Worm (Caenorhabditis elegans) whole organism, L4 larva: Measurements from ENCODE around the gene srw-13.
"Not testable (repeated sequence)": the region's sequence is repeated elsewhere in the genome, so short reads cannot be mapped to it uniquely, and the experiment has no call there.

Source experiments
- F37D6.2 ChIP-seq: sonication (generic microtip); optimal IDR thresholded peaks from 2 replicates; lab custom pipeline; 2016; ENCODE audit warnings: mild to moderate bottlenecking, missing genetic modification characterization, missing compliant biosample characterization
- F44E2.7 ChIP-seq: fragments of 200-800 bp; sonication (Bioruptor generic); IDR thresholded peaks from 2 replicates; pipeline ENCODE4 v2.1.2; 2022; ENCODE audit warnings: missing genetic modification characterization, missing compliant biosample characterization
- T20F7.1 ChIP-seq: fragments of 200-800 bp; sonication (Bioruptor generic); optimal IDR thresholded peaks from 2 replicates; lab custom pipeline; 2018; ENCODE audit warnings: mild to moderate bottlenecking, missing genetic modification characterization, missing compliant biosample characterization
- Y105C5A.15 ChIP-seq: fragments of 200-800 bp; sonication (Bioruptor generic); IDR thresholded peaks from 2 replicates; pipeline ENCODE4 v1.3.6; 2022; ENCODE audit warnings: missing genetic modification characterization, missing compliant biosample characterization
- aly-2 ChIP-seq: sonication (generic microtip); optimal IDR thresholded peaks from 2 replicates; lab custom pipeline; 2018; ENCODE audit warnings: missing biosample characterization, missing genetic modification characterization
- ceh-32 ChIP-seq: sonication (generic microtip); optimal IDR thresholded peaks from 2 replicates; lab custom pipeline; 2016; ENCODE audit warnings: mild to moderate bottlenecking, missing genetic modification characterization, missing compliant biosample characterization; ENCODE audit not compliant: poor library complexity
- cey-2 ChIP-seq: sonication (generic microtip); optimal IDR thresholded peaks from 3 replicates; lab custom pipeline; 2017; ENCODE audit warnings: missing genetic modification characterization, mild to moderate bottlenecking, missing compliant biosample characterization, antibody characterized with exemption, borderline replicate concordance; ENCODE audit not compliant: insufficient read depth
- ctbp-1 ChIP-seq: fragments of 200-800 bp; sonication (Bioruptor generic); IDR thresholded peaks from 2 replicates; pipeline ENCODE4 v1.3.6; 2022; ENCODE audit warnings: missing genetic modification reagents, missing genetic modification characterization, missing compliant biosample characterization
- daf-19 ChIP-seq: fragments of 200-800 bp; sonication (Bioruptor generic); conservative IDR thresholded peaks from 2 replicates; pipeline ENCODE4 v1.3.6; 2022; ENCODE audit warnings: missing genetic modification characterization, missing compliant biosample characterization
- dmd-8 ChIP-seq: fragments of 200-800 bp; sonication (Bioruptor generic); IDR thresholded peaks from 2 replicates; pipeline ENCODE4 v1.3.6; 2022; ENCODE audit warnings: missing genetic modification characterization, missing compliant biosample characterization
- dmd-9 ChIP-seq: fragments of 200-800 bp; sonication (Bioruptor generic); IDR thresholded peaks from 2 replicates; pipeline ENCODE4 v1.3.6; 2022; ENCODE audit warnings: missing genetic modification reagents, missing genetic modification characterization, missing compliant biosample characterization
- duxl-1 ChIP-seq: sonication (generic microtip); optimal IDR thresholded peaks from 2 replicates; lab custom pipeline; 2016; ENCODE audit warnings: mild to moderate bottlenecking, missing genetic modification characterization, moderate library complexity, missing compliant biosample characterization; ENCODE audit not compliant: poor library complexity
- egl-43 ChIP-seq: fragments of 200-800 bp; sonication (Bioruptor generic); IDR thresholded peaks from 2 replicates; pipeline ENCODE4 v1.3.6; 2022; ENCODE audit warnings: missing genetic modification reagents, missing genetic modification characterization, missing compliant biosample characterization
- hlh-11 ChIP-seq: fragments of 200-800 bp; sonication (Bioruptor generic); optimal IDR thresholded peaks from 2 replicates; lab custom pipeline; 2018; ENCODE audit warnings: mild to moderate bottlenecking, missing genetic modification characterization, missing compliant biosample characterization
- hmg-1.1 ChIP-seq: fragments of 200-800 bp; sonication (Bioruptor generic); IDR thresholded peaks from 2 replicates; pipeline ENCODE4 v1.3.6; 2022; ENCODE audit warnings: missing genetic modification reagents, missing genetic modification characterization, missing compliant biosample characterization
- madf-5 ChIP-seq, 2 experiments: fragments of 200-800 bp; sonication (Bioruptor generic); IDR thresholded peaks; 2 replicates each; pipeline ENCODE4 v1.3.6; 2022; ENCODE audit warnings: missing compliant biosample characterization in 2 of 2, missing genetic modification characterization in 2 of 2
- mxl-3 ChIP-seq: fragments of 200-800 bp; sonication (Bioruptor generic); optimal IDR thresholded peaks from 2 replicates; lab custom pipeline; 2018; ENCODE audit warnings: mild to moderate bottlenecking, missing genetic modification characterization, missing compliant biosample characterization
- nhr-10 ChIP-seq: fragments of 150-350 bp; optimal IDR thresholded peaks from 2 replicates; lab custom pipeline; 2014; ENCODE audit warnings: missing biosample characterization, missing genetic modification characterization
- nhr-102 ChIP-seq: sonication (generic microtip); optimal IDR thresholded peaks from 2 replicates; lab custom pipeline; 2016; ENCODE audit warnings: mild to moderate bottlenecking, missing genetic modification characterization, moderate library complexity, missing compliant biosample characterization
- nhr-111 ChIP-seq: fragments of 200-800 bp; sonication (Bioruptor generic); optimal IDR thresholded peaks from 2 replicates; lab custom pipeline; 2018; ENCODE audit warnings: mild to moderate bottlenecking, missing genetic modification characterization, missing compliant biosample characterization
- nhr-25 ChIP-seq: sonication (generic microtip); optimal IDR thresholded peaks from 2 replicates; lab custom pipeline; 2017; ENCODE audit warnings: missing genetic modification characterization, mild to moderate bottlenecking, missing compliant biosample characterization, antibody characterized with exemption, moderate library complexity, borderline replicate concordance; ENCODE audit not compliant: insufficient read depth
- nhr-28 ChIP-seq: fragments of 150-350 bp; optimal IDR thresholded peaks from 2 replicates; lab custom pipeline; 2014; ENCODE audit warnings: missing biosample characterization, missing genetic modification characterization
- nhr-6 ChIP-seq: fragments of 150-350 bp; optimal IDR thresholded peaks from 2 replicates; lab custom pipeline; 2014; ENCODE audit warnings: missing biosample characterization, missing genetic modification characterization
- nhr-77 ChIP-seq: fragments of 150-350 bp; optimal IDR thresholded peaks from 2 replicates; lab custom pipeline; 2014; ENCODE audit warnings: missing biosample characterization, missing genetic modification characterization
- saeg-2 ChIP-seq: fragments of 200-800 bp; sonication (Bioruptor generic); IDR thresholded peaks from 2 replicates; pipeline ENCODE4 v1.3.6; 2022; ENCODE audit warnings: missing genetic modification reagents, missing genetic modification characterization, missing compliant biosample characterization
- skn-1 ChIP-seq: fragments of 150-350 bp; optimal IDR thresholded peaks from 2 replicates; lab custom pipeline; 2014; ENCODE audit warnings: missing biosample characterization, missing genetic modification characterization
- unc-39 ChIP-seq: sonication (generic microtip); optimal IDR thresholded peaks from 2 replicates; lab custom pipeline; 2017; ENCODE audit warnings: missing biosample characterization, missing genetic modification characterization
- unc-62 ChIP-seq, 3 experiments: fragments of 150-350 bp in 1 of 3; sonication (generic microtip); optimal IDR thresholded peaks in 2 of 3; peaks in 1 of 3; 1 replicate in 1 of 3; 2 replicates in 2 of 3; lab custom pipeline; 2014 to 2017; ENCODE audit warnings: missing biosample characterization in 3 of 3, missing genetic modification characterization in 3 of 3, missing genetic modification reagents in 3 of 3, missing genotype in 1 of 3
- vab-7 ChIP-seq: fragments of 200-800 bp; sonication (Bioruptor generic); IDR thresholded peaks from 2 replicates; pipeline ENCODE4 v1.3.6; 2022; ENCODE audit warnings: missing genetic modification reagents, missing genetic modification characterization, missing compliant biosample characterization
- zag-1 ChIP-seq: fragments of 150-350 bp; optimal IDR thresholded peaks from 2 replicates; lab custom pipeline; 2014; ENCODE audit warnings: missing biosample characterization, missing genetic modification characterization
- zfp-2 ChIP-seq: sonication (generic microtip); optimal IDR thresholded peaks from 2 replicates; lab custom pipeline; 2016; ENCODE audit warnings: mild to moderate bottlenecking, missing genetic modification characterization, missing compliant biosample characterization
- zip-11 ChIP-seq: fragments of 200-800 bp; sonication (Bioruptor generic); IDR thresholded peaks from 2 replicates; pipeline ENCODE4 v1.3.6; 2022; ENCODE audit warnings: missing genetic modification characterization, missing compliant biosample characterization
- zip-2 ChIP-seq: fragments of 150-350 bp; optimal IDR thresholded peaks from 2 replicates; lab custom pipeline; 2014; ENCODE audit warnings: missing biosample characterization, missing genetic modification characterization
- ztf-7 ChIP-seq: fragments of 150-350 bp; optimal IDR thresholded peaks from 2 replicates; lab custom pipeline; 2014; ENCODE audit warnings: missing biosample characterization, missing genetic modification characterization

Gene srw-13

ce11 chrV:15193909-15194308 lies 38.4 kb upstream of the srw-13 start, which contains the start of gene Y75B12B.13:
Gene Y75B12B.13 (minus strand): TSS chrV:15194009.
- TF ChIP-seq saeg-2 (GFP tag; lab: Robert Waterston, UW): no peak
- TF ChIP-seq cey-2: no peak
- no peak for TF ChIP-seq daf-19 (GFP tag; lab: Robert Waterston, UW)
- TF ChIP-seq duxl-1 (tag; lab: Kevin White, UChicago): no peak
- TF ChIP-seq vab-7 (GFP tag; lab: Robert Waterston, UW): no peak
- TF ChIP-seq nhr-10 (tag; lab: Kevin White, UChicago): no peak
- no peak for TF ChIP-seq nhr-6 (tag; lab: Kevin White, UChicago)
- TF ChIP-seq hmg-1.1 (GFP tag; lab: Robert Waterston, UW): no peak

- no peak for TF ChIP-seq ctbp-1
- no peak for TF ChIP-seq nhr-102
- no peak for TF ChIP-seq nhr-28 (tag; lab: Kevin White, UChicago)
- no peak for TF ChIP-seq mxl-3 (GFP tag; lab: Kevin White, UChicago)
- no peak for TF ChIP-seq ztf-7
- TF ChIP-seq F44E2.7 (GFP tag; lab: Robert Waterston, UW): no peak
- no peak for TF ChIP-seq unc-39
- TF ChIP-seq zip-2: no peak
- no peak for TF ChIP-seq egl-43 (GFP tag; lab: Robert Waterston, UW)
- TF ChIP-seq zfp-2: no peak
- no peak for TF ChIP-seq unc-62 (GFP tag; optimal IDR thresholded peaks at IDR 0.05 in 1 of 2; lab: Kevin White, UChicago)
- no peak for TF ChIP-seq unc-62 (tag; optimal IDR thresholded peaks at IDR 0.05; lab: Kevin White, UChicago)
- TF ChIP-seq nhr-25 (tag; lab: Kevin White, UChicago): no peak
- TF ChIP-seq zag-1 (tag; lab: Kevin White, UChicago): no peak
- no peak for TF ChIP-seq Y105C5A.15 (GFP tag; lab: Robert Waterston, UW)
- no peak for TF ChIP-seq F37D6.2
- no peak for TF ChIP-seq nhr-77 (tag; lab: Kevin White, UChicago)
- no peak for TF ChIP-seq hlh-11 (tag; lab: Kevin White, UChicago)
Measured at ce11 chrV:15197955-15198354, 34.3 kb upstream of the srw-13 start, which contains the start of gene srw-1. Gene srw-1 (plus strand): TSS chrV:15198255.

ce11 chrV:15199768-15200167 lies 32.5 kb upstream of the srw-13 start, which contains the start of gene Y75B12B.10:
Gene Y75B12B.10 (plus strand): TSS chrV:15200068.
- TF ChIP-seq aly-2 (tag; lab: Kevin White, UChicago): no peak

- not testable (repeated sequence) for TF ChIP-seq T20F7.1 (GFP tag; lab: Kevin White, UChicago); dmd-9 (GFP tag; lab: Robert Waterston, UW); zip-11 (GFP tag; lab: Robert Waterston, UW)
- TF ChIP-seq, all 104 proteins: peak for 0; not testable (repeated sequence) for 104
Measured at ce11 chrV:15207681-15208080, 24.6 kb upstream of the srw-13 start, which contains the start of gene C41G6.12. Gene C41G6.12 (minus strand): TSS chrV:15207781.

ce11 chrV:15211869-15212268 lies 20.4 kb upstream of the srw-13 start, which contains the start of gene sri-24:
Gene sri-24 (plus strand): TSS chrV:15212169.
- not testable (repeated sequence) for TF ChIP-seq nhr-111, dmd-8, skn-1

ce11 chrV:15215175-15215574 lies 17.1 kb upstream of the srw-13 start, which contains the start of gene sri-26:
Gene sri-26 (plus strand): TSS chrV:15215475.
- not testable (repeated sequence) for TF ChIP-seq madf-5 (GFP tag; IDR thresholded peaks at IDR 0.05; lab: Robert Waterston, UW); ceh-32 (tag; lab: Kevin White, UChicago); F37D6.2
- TF ChIP-seq, all 104 proteins: peak for 0; not testable (repeated sequence) for 104
